Worm (Caenorhabditis elegans): ENCODE data around the gene str-41.

- TF ChIP-seq mdl-1 (tag; optimal IDR thresholded peaks at IDR 0.05) (no peak), unc-62 (GFP tag; optimal IDR thresholded peaks at IDR 0.05) (no peak), ztf-4 (tag; optimal IDR thresholded peaks at IDR 0.05) (no peak), nhr-77 (tag; optimal IDR thresholded peaks at IDR 0.05) (no peak), dpl-1 (GFP tag; optimal IDR thresholded peaks at IDR 0.05) (no peak), ama-1 (optimal IDR thresholded peaks at IDR 0.05) (no peak), unc-86 (tag; optimal IDR thresholded peaks at IDR 0.05) (no peak), aly-2 (tag; optimal IDR thresholded peaks at IDR 0.05) (no peak), sox-4 (tag; optimal IDR thresholded peaks at IDR 0.05) (no peak), nhr-12 (tag; optimal IDR thresholded peaks at IDR 0.05) (no peak), nhr-11 (tag; optimal IDR thresholded peaks at IDR 0.05) (no peak), fos-1 (tag; optimal IDR thresholded peaks at IDR 0.05) (no peak)
Observed at ce11 chrV:7411695-7412094, at the start of gene str-41.
